Fruit fly (Drosophila melanogaster) whole organism, adult: ENCODE data around the gene dysf.

Experiments used
- CG11617 ChIP-seq: fragments of 200-800 bp; sonication (Bioruptor generic); optimal IDR thresholded peaks from 2 replicates; lab custom pipeline; 2017; ENCODE audit warnings: mild to moderate bottlenecking, missing biosample characterization, missing genetic modification reagents, missing genetic modification characterization
- CG12768 ChIP-seq: fragments of 200-800 bp; sonication (Bioruptor generic); optimal IDR thresholded peaks from 2 replicates; lab custom pipeline; 2017; ENCODE audit warnings: missing biosample characterization, missing genetic modification characterization, mild to moderate bottlenecking, moderate library complexity, missing genetic modification reagents
- CG14711 ChIP-seq: fragments of 200-800 bp; sonication (Bioruptor generic); optimal IDR thresholded peaks from 2 replicates; lab custom pipeline; 2018; ENCODE audit warnings: missing biosample characterization, mild to moderate bottlenecking, missing genetic modification characterization, moderate library complexity
- CG1620 ChIP-seq: fragments of 200-800 bp; sonication (Bioruptor generic); optimal IDR thresholded peaks from 2 replicates; lab custom pipeline; 2016; ENCODE audit warnings: missing biosample characterization, missing genetic modification characterization
- CG33017 ChIP-seq: fragments of 200-800 bp; sonication (Bioruptor generic); optimal IDR thresholded peaks from 2 replicates; lab custom pipeline; 2018; ENCODE audit warnings: missing biosample characterization, mild to moderate bottlenecking, missing genetic modification characterization, moderate library complexity
- CG5204 ChIP-seq: fragments of 200-800 bp; sonication (Bioruptor generic); optimal IDR thresholded peaks from 2 replicates; lab custom pipeline; 2016; ENCODE audit warnings: missing biosample characterization, missing genetic modification characterization
- CG7045 ChIP-seq: fragments of 200-800 bp; sonication (Bioruptor generic); optimal IDR thresholded peaks from 2 replicates; lab custom pipeline; 2017; ENCODE audit warnings: missing biosample characterization, mild to moderate bottlenecking, missing genetic modification characterization
- CG7101 ChIP-seq: fragments of 200-800 bp; sonication (Bioruptor generic); optimal IDR thresholded peaks from 2 replicates; lab custom pipeline; 2018; ENCODE audit warnings: missing biosample characterization, mild to moderate bottlenecking, missing genetic modification characterization, moderate library complexity
- Clk ChIP-seq: fragments of 200-800 bp; sonication (Bioruptor generic); optimal IDR thresholded peaks from 2 replicates; lab custom pipeline; 2017; ENCODE audit warnings: missing biosample characterization, missing genetic modification characterization
- Crg-1 ChIP-seq: fragments of 200-800 bp; sonication (Bioruptor generic); optimal IDR thresholded peaks from 2 replicates; lab custom pipeline; 2016; ENCODE audit warnings: missing biosample characterization, missing genetic modification characterization
- Hr96 ChIP-seq: fragments of 200-800 bp; sonication (Bioruptor generic); optimal IDR thresholded peaks from 2 replicates; lab custom pipeline; 2016; ENCODE audit warnings: missing biosample characterization, missing genetic modification characterization
- Mnt ChIP-seq: fragments of 200-800 bp; sonication (Bioruptor generic); optimal IDR thresholded peaks from 2 replicates; lab custom pipeline; 2016; ENCODE audit warnings: missing biosample characterization, mild to moderate bottlenecking, missing genetic modification characterization
- bab1 ChIP-seq: fragments of 200-800 bp; sonication (Bioruptor generic); optimal IDR thresholded peaks from 3 replicates; lab custom pipeline; 2019; ENCODE audit warnings: missing biosample characterization, mild to moderate bottlenecking, missing genetic modification characterization, moderate library complexity
- cic ChIP-seq: fragments of 200-800 bp; sonication (Bioruptor generic); optimal IDR thresholded peaks from 2 replicates; lab custom pipeline; 2017; ENCODE audit warnings: missing biosample characterization, mild to moderate bottlenecking, missing genetic modification characterization, moderate library complexity
- cnc ChIP-seq, 2 experiments: fragments of >200 bp; optimal IDR thresholded peaks; 2 replicates each; lab custom pipeline; 2017
- kay ChIP-seq: fragments of 200-800 bp; sonication (Bioruptor generic); peaks from one replicate; lab custom pipeline; 2016; ENCODE audit warnings: missing biosample characterization, missing genetic modification characterization, borderline replicate concordance
- ovo ChIP-seq: fragments of 200-800 bp; sonication (Bioruptor generic); optimal IDR thresholded peaks from 2 replicates; lab custom pipeline; 2016; ENCODE audit warnings: missing biosample characterization, missing genetic modification characterization
- pad ChIP-seq: fragments of 200-800 bp; sonication (Bioruptor generic); optimal IDR thresholded peaks from 3 replicates; lab custom pipeline; 2017; ENCODE audit warnings: missing biosample characterization, missing genetic modification characterization, mild to moderate bottlenecking, moderate library complexity, missing genetic modification reagents
- tj ChIP-seq: fragments of 200-800 bp; sonication (Bioruptor generic); optimal IDR thresholded peaks from 3 replicates; lab custom pipeline; 2017; ENCODE audit warnings: missing biosample characterization, mild to moderate bottlenecking, missing genetic modification characterization, moderate library complexity
- toe ChIP-seq: fragments of 200-800 bp; sonication (Bioruptor generic); optimal IDR thresholded peaks from 2 replicates; lab custom pipeline; 2016; ENCODE audit warnings: missing biosample characterization, missing genetic modification characterization

dysf gene

dm6 chr3R:26117465-26118081 lies 19.1 kb upstream of the dysf start:
- TF ChIP-seq toe (GFP tag; lab: Kevin White, UChicago) (peak; percentile 33), CG11617 (GFP tag; lab: Kevin White, UChicago) (no peak), bab1 (GFP tag; lab: Kevin White, UChicago) (no peak), kay (GFP tag; lab: Kevin White, UChicago) (peak; percentile 19), Crg-1 (GFP tag; lab: Kevin White, UChicago) (no peak), cnc (optimal IDR thresholded peaks at IDR 0.05; lab: Kevin White, UChicago) (no peak), CG7045 (peak; percentile 18), pad (GFP tag; lab: Kevin White, UChicago) (peak; percentile 3), cic (GFP tag; lab: Kevin White, UChicago) (peak; percentile 74), CG7101 (tag; lab: Kevin White, UChicago) (peak; percentile 14), CG5204 (GFP tag; lab: Kevin White, UChicago) (no peak), tj (GFP tag; lab: Kevin White, UChicago) (peak; percentile 64), CG14711 (tag; lab: Kevin White, UChicago) (peak; percentile 42), CG1620 (GFP tag; lab: Kevin White, UChicago) (no peak), CG12768 (GFP tag; lab: Kevin White, UChicago) (no peak), ovo (GFP tag; lab: Kevin White, UChicago) (peak; percentile 69), Hr96 (GFP tag; lab: Kevin White, UChicago) (no peak), Mnt (peak; percentile 50), Clk (GFP tag; lab: Kevin White, UChicago) (no peak), CG33017 (tag; lab: Kevin White, UChicago) (no peak)

dm6 chr3R:26108424-26108823 lies 9.9 kb upstream of the dysf start:
- TF ChIP-seq cnc (optimal IDR thresholded peaks at IDR 0.05; lab: Kevin White, UChicago) (no peak), CG14711 (tag; lab: Kevin White, UChicago) (no peak), kay (GFP tag; lab: Kevin White, UChicago) (no peak), toe (GFP tag; lab: Kevin White, UChicago) (no peak), CG7101 (tag; lab: Kevin White, UChicago) (no peak), Mnt (no peak), cic (GFP tag; lab: Kevin White, UChicago) (no peak), Clk (GFP tag; lab: Kevin White, UChicago) (no peak), ovo (GFP tag; lab: Kevin White, UChicago) (no peak), CG12768 (GFP tag; lab: Kevin White, UChicago) (no peak), Crg-1 (GFP tag; lab: Kevin White, UChicago) (no peak), CG11617 (GFP tag; lab: Kevin White, UChicago) (no peak), CG1620 (GFP tag; lab: Kevin White, UChicago) (no peak)

- TF ChIP-seq ovo (GFP tag; lab: Kevin White, UChicago), result peak; percentile 63
- TF ChIP-seq cnc (optimal IDR thresholded peaks at IDR 0.05; lab: Kevin White, UChicago), result no peak
- TF ChIP-seq pad (GFP tag; lab: Kevin White, UChicago), result peak; percentile 58
- peak; percentile 85 for TF ChIP-seq CG12768 (GFP tag; lab: Kevin White, UChicago)
- peak; percentile 43 for TF ChIP-seq Clk (GFP tag; lab: Kevin White, UChicago)
- peak; percentile 85 for TF ChIP-seq tj (GFP tag; lab: Kevin White, UChicago)
- TF ChIP-seq kay (GFP tag; lab: Kevin White, UChicago), result peak; percentile 90
- peak; percentile 89 for TF ChIP-seq CG33017 (tag; lab: Kevin White, UChicago)
- peak; percentile 81 for TF ChIP-seq CG7045
- peak; percentile 95 for TF ChIP-seq cic (GFP tag; lab: Kevin White, UChicago)
- TF ChIP-seq CG14711 (tag; lab: Kevin White, UChicago), result peak; percentile 76
- peak; percentile 21 for TF ChIP-seq CG1620 (GFP tag; lab: Kevin White, UChicago)
- peak; percentile 34 for TF ChIP-seq Crg-1 (GFP tag; lab: Kevin White, UChicago)
- TF ChIP-seq toe (GFP tag; lab: Kevin White, UChicago), result peak; percentile 70
- TF ChIP-seq bab1 (GFP tag; lab: Kevin White, UChicago), result peak; percentile 55
- peak; percentile 86 for TF ChIP-seq CG11617 (GFP tag; lab: Kevin White, UChicago)
- peak; percentile 96 for TF ChIP-seq Mnt
- TF ChIP-seq CG7101 (tag; lab: Kevin White, UChicago), result peak; percentile 83
- peak; percentile 14 for TF ChIP-seq Hr96 (GFP tag; lab: Kevin White, UChicago)
- TF ChIP-seq CG5204 (GFP tag; lab: Kevin White, UChicago), result no peak
These were observed 8.2 kb upstream of the dysf start, which contains the start of gene Cipc for dm6 chr3R:26106595-26107152. Gene Cipc, plus strand, starts transcription at chr3R:26106868.

- TF ChIP-seq Mnt (peak; percentile 57), CG7045 (no peak), toe (GFP tag; lab: Kevin White, UChicago) (no peak), CG1620 (GFP tag; lab: Kevin White, UChicago) (no peak), bab1 (GFP tag; lab: Kevin White, UChicago) (no peak), CG14711 (tag; lab: Kevin White, UChicago) (peak; percentile 65), ovo (GFP tag; lab: Kevin White, UChicago) (no peak), CG12768 (GFP tag; lab: Kevin White, UChicago) (peak; percentile 23), Crg-1 (GFP tag; lab: Kevin White, UChicago) (no peak), cic (GFP tag; lab: Kevin White, UChicago) (no peak), Clk (GFP tag; lab: Kevin White, UChicago) (no peak), CG5204 (GFP tag; lab: Kevin White, UChicago) (no peak), cnc (optimal IDR thresholded peaks at IDR 0.05; lab: Kevin White, UChicago) (no peak), CG33017 (tag; lab: Kevin White, UChicago) (peak; percentile 47), CG7101 (tag; lab: Kevin White, UChicago) (peak; percentile 25), kay (GFP tag; lab: Kevin White, UChicago) (peak; percentile 72), pad (GFP tag; lab: Kevin White, UChicago) (no peak)
These were observed 7.5 kb upstream of the dysf start for dm6 chr3R:26105924-26106494.
